Worm (Caenorhabditis elegans) whole organism, L4/young adult: ENCODE data around the gene slcr-46.2.

ENCODE experiments used
- dao-5 ChIP-seq: sonication (generic microtip); optimal IDR thresholded peaks from 2 replicates; lab custom pipeline; 2016; ENCODE audit warnings: missing genotype, missing genetic modification characterization, moderate library complexity, missing compliant biosample characterization
- him-1 ChIP-seq: sonication (generic microtip); optimal IDR thresholded peaks from 2 replicates; lab custom pipeline; 2016; ENCODE audit warnings: missing genotype, missing genetic modification reagents, missing genetic modification characterization, missing compliant biosample characterization

DNA sequence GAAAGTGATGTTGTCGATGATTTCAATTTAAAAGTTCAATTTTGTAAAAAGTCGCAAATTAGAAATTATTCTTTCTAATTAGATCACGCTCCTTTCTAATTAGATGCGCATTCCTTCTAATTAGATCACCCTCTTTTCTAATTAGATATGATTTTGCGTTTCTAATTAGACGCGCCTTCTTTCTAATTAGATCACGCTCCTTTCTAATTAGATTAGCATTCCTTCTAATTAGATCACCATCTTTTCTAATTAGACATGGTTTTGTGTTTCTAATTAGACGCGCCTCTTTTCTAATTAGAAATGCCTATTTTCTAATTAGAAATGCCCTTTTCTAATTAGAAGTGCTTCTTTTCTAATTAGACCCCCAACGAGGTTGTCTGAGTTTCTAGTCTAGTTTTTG lies 33.2 kb downstream of the slcr-46.2 start:
- no peak for TF ChIP-seq him-1 (tag; lab: Kevin White, UChicago)
- TF ChIP-seq dao-5 (tag; lab: Kevin White, UChicago) = no peak
